Worm (Caenorhabditis elegans) whole organism, midembryonic: ENCODE measurements around the gene moc-1.
A peak's percentile ranks its signal among the peaks of the same experiment; 100 is the strongest.

ENCODE experiments used
- T22C8.4 ChIP-seq: fragments of 200-800 bp; sonication (Bioruptor generic); IDR thresholded peaks from 2 replicates; pipeline ENCODE4 v1.3.6; 2022; ENCODE audit warnings: missing genetic modification characterization, missing compliant biosample characterization
- cog-1 ChIP-seq: sonication (generic microtip); optimal IDR thresholded peaks from 2 replicates; lab custom pipeline; 2016; ENCODE audit warnings: missing genetic modification characterization, missing compliant biosample characterization
- flt-1 ChIP-seq: fragments of 200-800 bp; sonication (Bioruptor generic); IDR thresholded peaks from 2 replicates; pipeline ENCODE4 v1.3.6; 2022; ENCODE audit warnings: missing genetic modification characterization, missing compliant biosample characterization
- klf-2 ChIP-seq: fragments of 200-800 bp; sonication (Bioruptor generic); conservative IDR thresholded peaks from 2 replicates; pipeline ENCODE4 v1.3.6; 2022; ENCODE audit warnings: missing genetic modification reagents, missing genetic modification characterization, missing compliant biosample characterization
- med-1 ChIP-seq: sonication (generic microtip); optimal IDR thresholded peaks from 2 replicates; lab custom pipeline; 2017; ENCODE audit warnings: missing genetic modification characterization, mild to moderate bottlenecking, missing compliant biosample characterization, antibody characterized with exemption, missing genetic modification reagents; ENCODE audit not compliant: insufficient read depth
- ref-1 ChIP-seq: fragments of 200-800 bp; sonication (Bioruptor generic); conservative IDR thresholded peaks from 2 replicates; pipeline ENCODE4 v1.3.6; 2022; ENCODE audit warnings: missing genetic modification reagents, missing genetic modification characterization, missing compliant biosample characterization
- tab-1 ChIP-seq: fragments of 200-800 bp; sonication (Bioruptor generic); IDR thresholded peaks from 2 replicates; pipeline ENCODE4 v1.3.6; 2022; ENCODE audit warnings: missing genetic modification characterization, missing compliant biosample characterization
- ztf-23 ChIP-seq: fragments of 200-800 bp; sonication (Bioruptor generic); IDR thresholded peaks from 2 replicates; pipeline ENCODE4 v1.3.6; 2022; ENCODE audit warnings: missing genetic modification reagents, missing genetic modification characterization, missing compliant biosample characterization
- ztf-29 ChIP-seq: fragments of 200-800 bp; sonication (Bioruptor generic); IDR thresholded peaks from 2 replicates; pipeline ENCODE4 v1.3.6; 2022; ENCODE audit warnings: missing genetic modification reagents, missing genetic modification characterization, missing compliant biosample characterization

The moc-1 gene

DNA sequence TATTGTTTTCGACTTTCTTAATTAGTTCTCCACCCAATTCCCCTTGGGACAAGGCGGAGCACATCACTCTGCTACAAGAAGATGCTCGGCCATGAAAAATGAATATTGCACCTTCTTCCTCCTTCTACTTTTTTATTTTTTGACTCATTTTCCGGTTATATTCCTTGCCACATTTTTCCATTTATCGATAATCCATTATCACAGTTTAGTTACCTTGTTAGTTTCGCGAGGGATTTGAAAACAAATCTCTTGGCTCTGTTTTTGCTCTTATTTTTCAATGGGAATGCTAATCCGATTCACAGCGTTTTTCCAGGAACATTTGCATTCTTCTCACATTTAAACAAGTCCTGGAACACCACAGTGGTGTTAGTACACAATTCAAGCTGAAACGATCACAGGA is 28.6 kb upstream of the moc-1 start, which contains the start of gene rnp-9:
Gene rnp-9 (plus strand): TSS at position 301 of the 400 bp plus-strand sequence.
- TF ChIP-seq ztf-29 (no peak), cog-1 (tag; lab: Kevin White, UChicago) (no peak)

DNA sequence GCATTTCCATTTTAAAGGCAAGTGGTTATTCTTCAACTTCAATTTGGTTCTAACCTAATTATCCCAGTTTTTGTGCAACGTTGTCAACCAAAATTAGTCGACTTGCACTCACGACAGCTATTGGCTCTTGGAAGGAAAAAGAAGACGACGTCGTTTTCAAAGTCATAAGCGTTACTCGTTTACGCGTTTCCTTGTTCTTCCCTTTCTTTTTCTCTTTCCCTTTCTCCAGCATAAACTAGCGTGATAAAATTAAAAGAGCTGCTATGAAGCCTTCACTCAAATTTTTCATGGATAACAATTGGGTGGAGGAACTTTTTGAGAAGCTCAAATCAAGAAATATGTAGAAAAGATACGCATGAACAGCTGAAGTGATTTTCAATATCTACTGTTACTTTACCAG is 24.8 kb upstream of the moc-1 start:
- TF ChIP-seq ztf-23 (GFP tag; lab: Robert Waterston, UW) (no peak), med-1 (no peak), ref-1 (GFP tag; lab: Robert Waterston, UW) (no peak), klf-2 (GFP tag; lab: Robert Waterston, UW) (no peak), tab-1 (GFP tag; lab: Robert Waterston, UW) (no peak), flt-1 (GFP tag; lab: Robert Waterston, UW) (no peak), T22C8.4 (GFP tag; lab: Robert Waterston, UW) (no peak), cog-1 (tag; lab: Kevin White, UChicago) (no peak), ztf-29 (no peak)

- no peak for TF ChIP-seq tab-1 (GFP tag; lab: Robert Waterston, UW)
- no peak for TF ChIP-seq T22C8.4 (GFP tag; lab: Robert Waterston, UW)
- TF ChIP-seq med-1: no peak
- TF ChIP-seq ztf-29: no peak
- no peak for TF ChIP-seq klf-2 (GFP tag; lab: Robert Waterston, UW)
- no peak for TF ChIP-seq flt-1 (GFP tag; lab: Robert Waterston, UW)
- no peak for TF ChIP-seq ref-1 (GFP tag; lab: Robert Waterston, UW)
- TF ChIP-seq ztf-23 (GFP tag; lab: Robert Waterston, UW): no peak
- TF ChIP-seq cog-1 (tag; lab: Kevin White, UChicago): no peak
Measured at ce11 chrX:10162476-10162875, 24.1 kb upstream of the moc-1 start.

DNA sequence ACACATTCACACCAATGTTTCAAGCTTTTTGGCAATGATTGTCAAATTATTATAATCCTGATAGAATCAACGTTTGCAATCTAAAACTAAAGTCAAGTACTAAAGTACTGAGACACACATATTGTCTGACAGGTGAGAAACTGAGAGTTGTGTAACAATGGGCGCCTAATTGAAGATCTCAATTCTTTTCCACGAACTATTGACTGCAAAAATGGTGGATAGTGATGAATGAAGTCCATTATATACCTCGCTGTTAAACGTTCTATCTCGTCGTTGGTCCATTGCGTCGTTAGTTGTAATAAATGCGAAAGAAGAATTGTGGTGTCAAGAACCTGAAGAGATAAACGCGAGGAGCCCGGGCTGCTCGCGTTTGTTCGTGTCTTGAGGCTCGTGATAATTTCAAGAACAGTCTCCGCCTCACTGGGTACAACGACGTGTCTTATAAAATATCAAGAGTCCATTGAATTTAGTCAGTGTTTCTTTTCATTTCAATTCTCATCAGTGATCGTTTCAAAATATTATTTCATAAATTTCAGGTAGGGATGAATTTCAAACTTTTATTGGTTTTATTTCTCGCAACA is 21.8 kb upstream of the moc-1 start, which contains the start of gene F09B9.4:
Gene F09B9.4 (plus strand): TSS at position 531 of the 581 bp plus-strand sequence.
- no peak for TF ChIP-seq med-1
- TF ChIP-seq flt-1 (GFP tag; lab: Robert Waterston, UW): no peak
- TF ChIP-seq ztf-29: no peak
- TF ChIP-seq ztf-23 (GFP tag; lab: Robert Waterston, UW): no peak
- no peak for TF ChIP-seq cog-1 (tag; lab: Kevin White, UChicago)
- TF ChIP-seq klf-2 (GFP tag; lab: Robert Waterston, UW): no peak
- no peak for TF ChIP-seq tab-1 (GFP tag; lab: Robert Waterston, UW)

DNA sequence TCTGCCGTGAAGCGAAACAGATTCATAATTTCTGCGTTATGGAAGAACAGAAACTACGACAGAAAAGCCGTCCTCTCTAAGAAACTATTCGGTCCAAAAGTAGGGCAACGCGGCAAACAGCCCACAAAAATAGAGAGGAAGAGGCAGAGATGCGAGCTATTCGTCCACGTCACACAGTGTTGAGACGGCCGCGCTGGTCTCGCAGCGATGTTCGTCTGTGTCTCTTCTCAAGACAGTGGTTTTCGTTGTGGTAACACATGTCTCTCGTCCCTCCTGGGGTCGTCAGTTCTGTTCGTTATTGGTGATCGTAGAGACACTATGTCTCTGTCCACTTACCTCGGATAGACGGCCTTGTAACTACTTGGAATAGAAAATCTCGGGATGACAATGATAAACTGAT is 20.3 kb upstream of the moc-1 start, which contains the start of gene erd-2.1:
Gene erd-2.1 (minus strand): TSS at position 114 of the 400 bp plus-strand sequence.
- TF ChIP-seq T22C8.4 (GFP tag; lab: Robert Waterston, UW) (no peak), ztf-29 (peak; percentile 18; the same call in 1 of the 2 replicates), ref-1 (GFP tag; lab: Robert Waterston, UW) (no peak), cog-1 (tag; lab: Kevin White, UChicago) (no peak), klf-2 (GFP tag; lab: Robert Waterston, UW) (no peak), flt-1 (GFP tag; lab: Robert Waterston, UW) (no peak), med-1 (no peak), tab-1 (GFP tag; lab: Robert Waterston, UW) (no peak), ztf-23 (GFP tag; lab: Robert Waterston, UW) (no peak)

- TF ChIP-seq flt-1 (GFP tag; lab: Robert Waterston, UW) (no peak), T22C8.4 (GFP tag; lab: Robert Waterston, UW) (no peak), ztf-23 (GFP tag; lab: Robert Waterston, UW) (no peak), med-1 (no peak), klf-2 (GFP tag; lab: Robert Waterston, UW) (no peak), ztf-29 (no peak), cog-1 (tag; lab: Kevin White, UChicago) (no peak), ref-1 (GFP tag; lab: Robert Waterston, UW) (no peak), tab-1 (GFP tag; lab: Robert Waterston, UW) (no peak)
Measured at ce11 chrX:10155127-10155526, 16.7 kb upstream of the moc-1 start.

ce11 chrX:10154317-10154942 is 16.0 kb upstream of the moc-1 start, which contains the start of gene F09B9.5:
Gene F09B9.5 (plus strand): TSS chrX:10154817.
- no peak for TF ChIP-seq T22C8.4 (GFP tag; lab: Robert Waterston, UW)
- no peak for TF ChIP-seq ztf-29
- TF ChIP-seq ref-1 (GFP tag; lab: Robert Waterston, UW): no peak
- no peak for TF ChIP-seq cog-1 (tag; lab: Kevin White, UChicago)
- TF ChIP-seq med-1: no peak
- TF ChIP-seq klf-2 (GFP tag; lab: Robert Waterston, UW): no peak
- TF ChIP-seq tab-1 (GFP tag; lab: Robert Waterston, UW): no peak
- no peak for TF ChIP-seq flt-1 (GFP tag; lab: Robert Waterston, UW)
- TF ChIP-seq ztf-23 (GFP tag; lab: Robert Waterston, UW): no peak

- TF ChIP-seq ztf-23 (GFP tag; lab: Robert Waterston, UW) (no peak), tab-1 (GFP tag; lab: Robert Waterston, UW) (no peak), med-1 (no peak), flt-1 (GFP tag; lab: Robert Waterston, UW) (no peak), ref-1 (GFP tag; lab: Robert Waterston, UW) (no peak), T22C8.4 (GFP tag; lab: Robert Waterston, UW) (no peak), klf-2 (GFP tag; lab: Robert Waterston, UW) (no peak), cog-1 (tag; lab: Kevin White, UChicago) (no peak), ztf-29 (no peak)
Measured at ce11 chrX:10150918-10151317, 12.5 kb upstream of the moc-1 start.

DNA sequence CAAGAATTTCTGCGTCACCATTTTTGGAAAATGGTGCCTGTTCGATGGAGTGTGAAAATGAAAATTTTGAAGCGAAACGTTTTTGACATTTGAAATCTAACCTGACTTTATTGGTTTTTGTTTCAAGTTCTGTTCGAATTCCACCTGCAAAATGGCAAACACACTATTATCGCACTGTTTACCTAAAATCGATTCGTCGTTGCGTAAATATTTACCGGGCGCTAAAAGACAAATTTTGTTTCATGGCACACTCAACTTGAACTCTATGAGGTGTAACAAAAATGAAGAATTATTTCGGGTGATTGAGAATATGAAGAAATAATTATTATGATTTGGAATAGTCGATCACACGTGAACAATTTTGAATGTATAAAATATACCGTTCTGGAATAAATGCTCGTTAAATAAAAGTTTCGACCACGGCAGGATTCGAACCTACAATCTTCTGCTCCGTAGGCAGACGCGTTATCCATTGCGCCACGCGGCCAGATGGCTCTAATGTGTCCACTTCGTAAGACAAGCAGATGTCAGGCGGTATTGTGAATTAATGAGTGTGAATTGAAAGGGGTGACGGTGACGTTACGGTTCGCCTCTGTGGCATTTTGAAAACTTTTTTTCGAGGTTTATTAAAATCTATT is 9.9 kb upstream of the moc-1 start:
- peak; percentile 53; the same call in 1 of the 2 replicates for TF ChIP-seq ztf-23 (GFP tag; lab: Robert Waterston, UW)
- no peak for TF ChIP-seq ref-1 (GFP tag; lab: Robert Waterston, UW)
- TF ChIP-seq tab-1 (GFP tag; lab: Robert Waterston, UW): no peak
- TF ChIP-seq flt-1 (GFP tag; lab: Robert Waterston, UW): peak; percentile 80
